Worm (Caenorhabditis elegans) whole organism, early embryonic: Measurements from ENCODE around the gene skr-20.

ENCODE experiments used
- B0310.2 ChIP-seq: sonication (generic microtip); optimal IDR thresholded peaks from 2 replicates; lab custom pipeline; 2016; ENCODE audit warnings: mild to moderate bottlenecking, missing genetic modification characterization, missing compliant biosample characterization
- F13C5.2 ChIP-seq: sonication (generic microtip); optimal IDR thresholded peaks from 2 replicates; lab custom pipeline; 2017; ENCODE audit warnings: mild to moderate bottlenecking, missing genetic modification characterization, inconsistent platforms, missing compliant biosample characterization
- aly-1 ChIP-seq: sonication (generic microtip); optimal IDR thresholded peaks from 2 replicates; lab custom pipeline; 2016; ENCODE audit warnings: missing genetic modification characterization, missing compliant biosample characterization
- ama-1 ChIP-seq: fragments of 150-350 bp; optimal IDR thresholded peaks from 2 replicates; lab custom pipeline; 2014
- ceh-13 ChIP-seq: fragments of 200-800 bp; sonication (Bioruptor generic); optimal IDR thresholded peaks from 2 replicates; lab custom pipeline; 2018; ENCODE audit warnings: mild to moderate bottlenecking, missing genetic modification characterization, missing compliant biosample characterization
- ceh-36 ChIP-seq: sonication (generic microtip); optimal IDR thresholded peaks from 2 replicates; lab custom pipeline; 2016; ENCODE audit warnings: missing genetic modification characterization, inconsistent platforms, missing compliant biosample characterization
- ets-7 ChIP-seq: sonication (generic microtip); optimal IDR thresholded peaks from 2 replicates; lab custom pipeline; 2016; ENCODE audit warnings: missing genotype, missing genetic modification characterization, missing compliant biosample characterization
- flt-1 ChIP-seq: fragments of 200-800 bp; sonication (Bioruptor generic); IDR thresholded peaks from 2 replicates; pipeline ENCODE4 v1.3.6; 2022; ENCODE audit warnings: missing genetic modification characterization, missing compliant biosample characterization
- hmbx-1 ChIP-seq: sonication (generic microtip); optimal IDR thresholded peaks from 2 replicates; lab custom pipeline; 2016; ENCODE audit warnings: mild to moderate bottlenecking, missing genetic modification characterization, missing compliant biosample characterization
- hmg-4 ChIP-seq: fragments of 200-800 bp; sonication (Bioruptor generic); optimal IDR thresholded peaks from 2 replicates; lab custom pipeline; 2018; ENCODE audit warnings: mild to moderate bottlenecking, missing genetic modification characterization, missing compliant biosample characterization
- hnd-1 ChIP-seq: sonication (generic microtip); optimal IDR thresholded peaks from 2 replicates; lab custom pipeline; 2016; ENCODE audit warnings: missing genetic modification characterization, missing compliant biosample characterization
- pes-1 ChIP-seq: fragments of 200-800 bp; sonication (Bioruptor generic); IDR thresholded peaks from 2 replicates; pipeline ENCODE4 v1.3.6; 2022; ENCODE audit warnings: missing genetic modification reagents, missing genetic modification characterization, missing compliant biosample characterization
- scrt-1 ChIP-seq: fragments of 200-800 bp; sonication (Bioruptor generic); IDR thresholded peaks from 2 replicates; pipeline ENCODE4 v1.3.6; 2022; ENCODE audit warnings: missing genetic modification characterization, missing compliant biosample characterization
- sea-1 ChIP-seq: fragments of 200-800 bp; sonication (Bioruptor generic); conservative IDR thresholded peaks from 2 replicates; pipeline ENCODE4 v1.3.6; 2022; ENCODE audit warnings: missing genetic modification characterization, missing compliant biosample characterization
- tbx-11 ChIP-seq: fragments of 200-800 bp; sonication (Bioruptor generic); IDR thresholded peaks from 2 replicates; pipeline ENCODE4 v1.3.6; 2022; ENCODE audit warnings: missing genetic modification characterization, missing compliant biosample characterization
- tbx-37 ChIP-seq: fragments of 200-800 bp; sonication (Bioruptor generic); conservative IDR thresholded peaks from 2 replicates; pipeline ENCODE4 v1.3.6; 2022; ENCODE audit warnings: missing genetic modification reagents, missing genetic modification characterization, missing compliant biosample characterization
- tra-4 ChIP-seq: sonication (generic microtip); optimal IDR thresholded peaks from 2 replicates; lab custom pipeline; 2017; ENCODE audit warnings: missing genetic modification characterization, missing compliant biosample characterization

Gene skr-20

ce11 chrX:13242231-13242630, 18.9 kb upstream of the skr-20 start, which contains the start of gene K08H2.5:
Gene K08H2.5, minus strand, starts transcription at chrX:13242331.
- TF ChIP-seq sea-1 (no peak), hmg-4 (GFP tag; lab: Kevin White, UChicago) (no peak), pes-1 (GFP tag; lab: Robert Waterston, UW) (no peak), B0310.2 (tag; lab: Kevin White, UChicago) (no peak), ceh-13 (GFP tag; lab: Kevin White, UChicago) (no peak), F13C5.2 (tag; lab: Kevin White, UChicago) (no peak), flt-1 (GFP tag; lab: Robert Waterston, UW) (no peak), aly-1 (tag; lab: Kevin White, UChicago) (no peak), tbx-11 (GFP tag; lab: Robert Waterston, UW) (no peak), scrt-1 (GFP tag; lab: Robert Waterston, UW) (no peak), hnd-1 (tag; lab: Kevin White, UChicago) (no peak), ets-7 (tag; lab: Kevin White, UChicago) (no peak)

ce11 chrX:13238197-13238596, 14.9 kb upstream of the skr-20 start, which contains the start of gene K08H2.4:
Gene K08H2.4, plus strand, starts transcription at chrX:13238497.
- TF ChIP-seq B0310.2 (tag; lab: Kevin White, UChicago) (no peak), aly-1 (tag; lab: Kevin White, UChicago) (no peak), tbx-37 (GFP tag; lab: Robert Waterston, UW) (no peak), ama-1 (lab: Kevin White, UChicago) (no peak), tbx-11 (GFP tag; lab: Robert Waterston, UW) (no peak), scrt-1 (GFP tag; lab: Robert Waterston, UW) (no peak), ceh-36 (no peak)

- no peak for TF ChIP-seq F13C5.2 (tag; lab: Kevin White, UChicago)
- TF ChIP-seq pes-1 (GFP tag; lab: Robert Waterston, UW), result no peak
- no peak for TF ChIP-seq hnd-1 (tag; lab: Kevin White, UChicago)
- TF ChIP-seq flt-1 (GFP tag; lab: Robert Waterston, UW), result no peak
- TF ChIP-seq ets-7 (tag; lab: Kevin White, UChicago), result no peak
- TF ChIP-seq ceh-36, result no peak
- no peak for TF ChIP-seq hmbx-1 (tag; lab: Kevin White, UChicago)
- TF ChIP-seq sea-1, result no peak
- no peak for TF ChIP-seq ama-1 (lab: Kevin White, UChicago)
- no peak for TF ChIP-seq tra-4
- no peak for TF ChIP-seq hmg-4 (GFP tag; lab: Kevin White, UChicago)
- TF ChIP-seq scrt-1 (GFP tag; lab: Robert Waterston, UW), result no peak
- no peak for TF ChIP-seq ceh-13 (GFP tag; lab: Kevin White, UChicago)
- no peak for TF ChIP-seq aly-1 (tag; lab: Kevin White, UChicago)
- no peak for TF ChIP-seq tbx-37 (GFP tag; lab: Robert Waterston, UW)
- TF ChIP-seq tbx-11 (GFP tag; lab: Robert Waterston, UW), result no peak
Measured at ce11 chrX:13237102-13237501, 13.8 kb upstream of the skr-20 start, which contains the start of gene K08H2.3. Gene K08H2.3, plus strand, starts transcription at chrX:13237402.

ce11 chrX:13234879-13235278, 11.5 kb upstream of the skr-20 start, which contains the start of gene K08H2.2:
Gene K08H2.2, minus strand, starts transcription at chrX:13234979.
- TF ChIP-seq tbx-11 (GFP tag; lab: Robert Waterston, UW) (no peak), flt-1 (GFP tag; lab: Robert Waterston, UW) (no peak), hnd-1 (tag; lab: Kevin White, UChicago) (no peak), tra-4 (no peak), aly-1 (tag; lab: Kevin White, UChicago) (no peak), hmg-4 (GFP tag; lab: Kevin White, UChicago) (no peak), ets-7 (tag; lab: Kevin White, UChicago) (no peak), ceh-13 (GFP tag; lab: Kevin White, UChicago) (no peak), B0310.2 (tag; lab: Kevin White, UChicago) (no peak), tbx-37 (GFP tag; lab: Robert Waterston, UW) (no peak), ama-1 (lab: Kevin White, UChicago) (no peak), sea-1 (no peak), scrt-1 (GFP tag; lab: Robert Waterston, UW) (no peak), hmbx-1 (tag; lab: Kevin White, UChicago) (no peak)

- TF ChIP-seq tra-4 (no peak), hmbx-1 (tag; lab: Kevin White, UChicago) (no peak), scrt-1 (GFP tag; lab: Robert Waterston, UW) (no peak), ama-1 (lab: Kevin White, UChicago) (no peak), F13C5.2 (tag; lab: Kevin White, UChicago) (no peak), hnd-1 (tag; lab: Kevin White, UChicago) (no peak), B0310.2 (tag; lab: Kevin White, UChicago) (no peak), tbx-37 (GFP tag; lab: Robert Waterston, UW) (no peak), aly-1 (tag; lab: Kevin White, UChicago) (no peak), ceh-36 (no peak), pes-1 (GFP tag; lab: Robert Waterston, UW) (no peak)
Measured at ce11 chrX:13232259-13232658, 8.9 kb upstream of the skr-20 start, which contains the start of gene bgnt-1.5. Gene bgnt-1.5, minus strand, starts transcription at chrX:13232359.

ce11 chrX:13227778-13228177, 4.4 kb upstream of the skr-20 start:
- TF ChIP-seq ceh-13 (GFP tag; lab: Kevin White, UChicago), result no peak
- TF ChIP-seq tbx-37 (GFP tag; lab: Robert Waterston, UW), result no peak
- no peak for TF ChIP-seq pes-1 (GFP tag; lab: Robert Waterston, UW)
- TF ChIP-seq ama-1 (lab: Kevin White, UChicago), result no peak
- TF ChIP-seq ceh-36, result no peak
- no peak for TF ChIP-seq F13C5.2 (tag; lab: Kevin White, UChicago)
- TF ChIP-seq scrt-1 (GFP tag; lab: Robert Waterston, UW), result no peak
- TF ChIP-seq tbx-11 (GFP tag; lab: Robert Waterston, UW), result no peak
- no peak for TF ChIP-seq sea-1
- no peak for TF ChIP-seq hmg-4 (GFP tag; lab: Kevin White, UChicago)
- no peak for TF ChIP-seq B0310.2 (tag; lab: Kevin White, UChicago)
- no peak for TF ChIP-seq aly-1 (tag; lab: Kevin White, UChicago)
- no peak for TF ChIP-seq hmbx-1 (tag; lab: Kevin White, UChicago)
